Worm (Caenorhabditis elegans) whole organism, young adult: ENCODE results near the gene rme-1.

Experiments used
- B0019.2 ChIP-seq: fragments of 200-800 bp; sonication (Bioruptor generic); conservative IDR thresholded peaks from 2 replicates; pipeline ENCODE4 v1.3.6; 2022; ENCODE audit warnings: missing genetic modification reagents, missing genetic modification characterization, missing compliant biosample characterization
- ccch-3 ChIP-seq: fragments of 200-800 bp; sonication (Bioruptor generic); optimal IDR thresholded peaks from 2 replicates; lab custom pipeline; 2018; ENCODE audit warnings: mild to moderate bottlenecking, missing genetic modification characterization, missing compliant biosample characterization
- ceh-100 ChIP-seq: fragments of 200-800 bp; sonication (Bioruptor generic); IDR thresholded peaks from 2 replicates; pipeline ENCODE4 v1.3.6; 2022; ENCODE audit warnings: missing genetic modification reagents, missing genetic modification characterization, missing compliant biosample characterization
- ceh-58 ChIP-seq: fragments of 200-800 bp; sonication (Bioruptor generic); IDR thresholded peaks from 2 replicates; pipeline ENCODE4 v1.3.6; 2022; ENCODE audit warnings: missing genetic modification characterization, missing compliant biosample characterization
- lin-26 ChIP-seq: fragments of 200-800 bp; sonication (Bioruptor generic); IDR thresholded peaks from 2 replicates; pipeline ENCODE4 v1.3.6; 2022; ENCODE audit warnings: missing genetic modification reagents, missing genetic modification characterization, missing compliant biosample characterization
- madf-3 ChIP-seq: fragments of 200-800 bp; sonication (Bioruptor generic); IDR thresholded peaks from 2 replicates; pipeline ENCODE4 v1.3.6; 2022; ENCODE audit warnings: missing genetic modification reagents, missing genetic modification characterization, missing compliant biosample characterization
- nfya-1 ChIP-seq: sonication (generic microtip); optimal IDR thresholded peaks from 2 replicates; lab custom pipeline; 2017; ENCODE audit warnings: antibody characterized with exemption, missing compliant biosample characterization, missing genetic modification characterization, borderline replicate concordance; ENCODE audit not compliant: insufficient read depth
- pha-4 ChIP-seq: fragments of 150-350 bp; sonication (generic microtip); optimal IDR thresholded peaks from 2 replicates; lab custom pipeline; 2014; ENCODE audit warnings: missing biosample characterization, missing genetic modification reagents, missing genetic modification characterization
- snpc-4 ChIP-seq, 5 experiments: fragments of 150-350 bp in 1 of 5; sonication (generic microtip) in 4 of 5; optimal IDR thresholded peaks; 2 replicates each; lab custom pipeline; 2014 to 2018; ENCODE audit warnings: missing genetic modification characterization in 5 of 5, missing biosample characterization in 3 of 5, antibody characterized with exemption in 2 of 5, mild to moderate bottlenecking in 2 of 5, missing compliant biosample characterization in 2 of 5, missing genotype in 2 of 5, moderate library complexity in 2 of 5, missing genetic modification reagents in 1 of 5
- tbx-9 ChIP-seq: sonication (generic microtip); optimal IDR thresholded peaks from 2 replicates; lab custom pipeline; 2016; ENCODE audit warnings: borderline replicate concordance, missing genetic modification characterization, inconsistent platforms, missing compliant biosample characterization
- ztf-3 ChIP-seq: fragments of 200-800 bp; sonication (Bioruptor generic); optimal IDR thresholded peaks from 2 replicates; lab custom pipeline; 2018; ENCODE audit warnings: mild to moderate bottlenecking, missing genetic modification characterization, missing compliant biosample characterization

DNA sequence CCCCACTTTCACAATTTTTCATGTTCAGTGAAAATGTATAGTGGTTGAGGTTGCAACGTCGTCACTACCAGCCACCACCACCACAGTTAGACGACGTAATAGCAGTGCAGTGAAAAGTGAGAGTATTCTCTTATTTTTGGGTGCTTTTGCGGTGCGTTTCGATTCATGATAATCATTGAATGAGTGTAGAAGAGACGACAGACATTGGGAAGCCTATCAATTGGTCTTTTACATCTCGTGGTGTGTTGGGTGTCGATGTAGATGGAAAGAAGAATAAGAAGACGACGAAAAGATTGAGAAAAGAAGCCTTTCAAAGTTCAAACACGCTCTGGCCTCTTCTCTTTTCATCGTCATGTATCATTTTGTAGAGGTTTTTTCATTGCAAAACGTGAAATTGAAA is 31.2 kb downstream of the rme-1 start:
- TF ChIP-seq madf-3 (GFP tag; lab: Robert Waterston, UW) (no peak), nfya-1 (tag; lab: Kevin White, UChicago) (no peak), ceh-100 (GFP tag; lab: Robert Waterston, UW) (no peak), lin-26 (GFP tag; lab: Robert Waterston, UW) (no peak), snpc-4 (GFP tag; optimal IDR thresholded peaks at IDR 0.05; lab: Kevin White, UChicago) (no peak), snpc-4 (tag; optimal IDR thresholded peaks at IDR 0.05; lab: Kevin White, UChicago) (no peak), ztf-3 (no peak), pha-4 (tag; lab: Kevin White, UChicago) (no peak), B0019.2 (GFP tag; lab: Robert Waterston, UW) (no peak), ceh-58 (GFP tag; lab: Robert Waterston, UW) (no peak), tbx-9 (no peak), ccch-3 (GFP tag; lab: Kevin White, UChicago) (no peak)
